Worm (Caenorhabditis elegans): Measurements from ENCODE around the gene srd-29.

ce11 chrV:7598269-7598668 lies 37.3 kb upstream of the srd-29 start, which contains the start of gene C50E3.7:
- no peak for TF ChIP-seq ama-1 (optimal IDR thresholded peaks at IDR 0.05)
- TF ChIP-seq jun-1 (tag; optimal IDR thresholded peaks at IDR 0.05) = no peak
- TF ChIP-seq lir-3 (tag; optimal IDR thresholded peaks at IDR 0.05) = no peak
- no peak for TF ChIP-seq nhr-11 (tag; optimal IDR thresholded peaks at IDR 0.05)
